Worm (Caenorhabditis elegans) whole organism, early embryonic: ENCODE results near the gene fbxa-211.

Source experiments
- ama-1 ChIP-seq: fragments of 150-350 bp; optimal IDR thresholded peaks from 2 replicates; lab custom pipeline; 2014
- hnd-1 ChIP-seq: sonication (generic microtip); optimal IDR thresholded peaks from 2 replicates; lab custom pipeline; 2016; ENCODE audit warnings: missing genetic modification characterization, missing compliant biosample characterization
- tbx-11 ChIP-seq: fragments of 200-800 bp; sonication (Bioruptor generic); IDR thresholded peaks from 2 replicates; pipeline ENCODE4 v1.3.6; 2022; ENCODE audit warnings: missing genetic modification characterization, missing compliant biosample characterization
- tbx-37 ChIP-seq: fragments of 200-800 bp; sonication (Bioruptor generic); conservative IDR thresholded peaks from 2 replicates; pipeline ENCODE4 v1.3.6; 2022; ENCODE audit warnings: missing genetic modification reagents, missing genetic modification characterization, missing compliant biosample characterization

DNA sequence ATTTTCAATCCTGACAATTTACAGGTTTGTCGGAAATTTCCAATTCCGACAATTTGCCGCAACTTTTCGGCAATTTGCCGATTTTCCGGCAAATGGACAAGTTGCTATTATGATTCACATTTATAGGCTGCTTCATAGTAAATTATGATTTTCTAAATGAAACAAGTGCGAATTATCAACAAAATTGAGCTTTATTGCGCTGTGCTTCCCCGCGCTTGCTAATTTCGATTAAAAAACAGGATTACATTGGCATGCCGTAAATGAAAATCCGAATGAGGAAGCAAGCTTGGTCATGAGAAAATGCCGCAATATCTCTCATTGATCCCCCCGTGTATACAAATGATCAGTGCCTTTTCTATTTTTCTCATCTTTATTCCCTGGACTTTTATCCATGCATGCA lies 11.4 kb downstream of the fbxa-211 start, which contains the start of gene Y37H2A.10:
- TF ChIP-seq ama-1 (lab: Kevin White, UChicago): no peak
- no peak for TF ChIP-seq tbx-37 (GFP tag; lab: Robert Waterston, UW)
- no peak for TF ChIP-seq tbx-11
- no peak for TF ChIP-seq hnd-1 (tag; lab: Kevin White, UChicago)
